Worm (Caenorhabditis elegans) whole organism, early embryonic: ENCODE results near the gene Y54G2A.72.
"Not testable (repeated sequence)": the region's sequence is repeated elsewhere in the genome, so short reads cannot be mapped to it uniquely, and the experiment has no call there.

Experiments used
- B0310.2 ChIP-seq: sonication (generic microtip); optimal IDR thresholded peaks from 2 replicates; lab custom pipeline; 2016; ENCODE audit warnings: mild to moderate bottlenecking, missing genetic modification characterization, missing compliant biosample characterization
- F13C5.2 ChIP-seq: sonication (generic microtip); optimal IDR thresholded peaks from 2 replicates; lab custom pipeline; 2017; ENCODE audit warnings: mild to moderate bottlenecking, missing genetic modification characterization, inconsistent platforms, missing compliant biosample characterization
- aly-1 ChIP-seq: sonication (generic microtip); optimal IDR thresholded peaks from 2 replicates; lab custom pipeline; 2016; ENCODE audit warnings: missing genetic modification characterization, missing compliant biosample characterization
- ama-1 ChIP-seq: fragments of 150-350 bp; optimal IDR thresholded peaks from 2 replicates; lab custom pipeline; 2014
- ceh-13 ChIP-seq: fragments of 200-800 bp; sonication (Bioruptor generic); optimal IDR thresholded peaks from 2 replicates; lab custom pipeline; 2018; ENCODE audit warnings: mild to moderate bottlenecking, missing genetic modification characterization, missing compliant biosample characterization
- ceh-36 ChIP-seq: sonication (generic microtip); optimal IDR thresholded peaks from 2 replicates; lab custom pipeline; 2016; ENCODE audit warnings: missing genetic modification characterization, inconsistent platforms, missing compliant biosample characterization
- ets-7 ChIP-seq: sonication (generic microtip); optimal IDR thresholded peaks from 2 replicates; lab custom pipeline; 2016; ENCODE audit warnings: missing genotype, missing genetic modification characterization, missing compliant biosample characterization
- flt-1 ChIP-seq: fragments of 200-800 bp; sonication (Bioruptor generic); IDR thresholded peaks from 2 replicates; pipeline ENCODE4 v1.3.6; 2022; ENCODE audit warnings: missing genetic modification characterization, missing compliant biosample characterization
- hmbx-1 ChIP-seq: sonication (generic microtip); optimal IDR thresholded peaks from 2 replicates; lab custom pipeline; 2016; ENCODE audit warnings: mild to moderate bottlenecking, missing genetic modification characterization, missing compliant biosample characterization
- hmg-4 ChIP-seq: fragments of 200-800 bp; sonication (Bioruptor generic); optimal IDR thresholded peaks from 2 replicates; lab custom pipeline; 2018; ENCODE audit warnings: mild to moderate bottlenecking, missing genetic modification characterization, missing compliant biosample characterization
- hnd-1 ChIP-seq: sonication (generic microtip); optimal IDR thresholded peaks from 2 replicates; lab custom pipeline; 2016; ENCODE audit warnings: missing genetic modification characterization, missing compliant biosample characterization
- pes-1 ChIP-seq: fragments of 200-800 bp; sonication (Bioruptor generic); IDR thresholded peaks from 2 replicates; pipeline ENCODE4 v1.3.6; 2022; ENCODE audit warnings: missing genetic modification reagents, missing genetic modification characterization, missing compliant biosample characterization
- scrt-1 ChIP-seq: fragments of 200-800 bp; sonication (Bioruptor generic); IDR thresholded peaks from 2 replicates; pipeline ENCODE4 v1.3.6; 2022; ENCODE audit warnings: missing genetic modification characterization, missing compliant biosample characterization
- sea-1 ChIP-seq: fragments of 200-800 bp; sonication (Bioruptor generic); conservative IDR thresholded peaks from 2 replicates; pipeline ENCODE4 v1.3.6; 2022; ENCODE audit warnings: missing genetic modification characterization, missing compliant biosample characterization
- tbx-11 ChIP-seq: fragments of 200-800 bp; sonication (Bioruptor generic); IDR thresholded peaks from 2 replicates; pipeline ENCODE4 v1.3.6; 2022; ENCODE audit warnings: missing genetic modification characterization, missing compliant biosample characterization
- tbx-37 ChIP-seq: fragments of 200-800 bp; sonication (Bioruptor generic); conservative IDR thresholded peaks from 2 replicates; pipeline ENCODE4 v1.3.6; 2022; ENCODE audit warnings: missing genetic modification reagents, missing genetic modification characterization, missing compliant biosample characterization
- tra-4 ChIP-seq: sonication (generic microtip); optimal IDR thresholded peaks from 2 replicates; lab custom pipeline; 2017; ENCODE audit warnings: missing genetic modification characterization, missing compliant biosample characterization

Y54G2A.72 gene

ce11 chrIV:2775992-2776630 is 1.8 kb upstream of the Y54G2A.72 start:
- TF ChIP-seq B0310.2 (tag; lab: Kevin White, UChicago) (no peak), tra-4 (no peak), flt-1 (no peak), sea-1 (GFP tag; lab: Robert Waterston, UW) (no peak), hmbx-1 (no peak), ama-1 (lab: Kevin White, UChicago) (no peak), aly-1 (tag; lab: Kevin White, UChicago) (no peak), hnd-1 (tag; lab: Kevin White, UChicago) (no peak), hmg-4 (GFP tag; lab: Kevin White, UChicago) (no peak), ceh-36 (tag; lab: Kevin White, UChicago) (no peak), tbx-11 (GFP tag; lab: Robert Waterston, UW) (no peak), F13C5.2 (no peak), tbx-37 (no peak), ets-7 (tag; lab: Kevin White, UChicago) (no peak), scrt-1 (no peak), ceh-13 (GFP tag; lab: Kevin White, UChicago) (no peak), pes-1 (GFP tag; lab: Robert Waterston, UW) (no peak)

DNA sequence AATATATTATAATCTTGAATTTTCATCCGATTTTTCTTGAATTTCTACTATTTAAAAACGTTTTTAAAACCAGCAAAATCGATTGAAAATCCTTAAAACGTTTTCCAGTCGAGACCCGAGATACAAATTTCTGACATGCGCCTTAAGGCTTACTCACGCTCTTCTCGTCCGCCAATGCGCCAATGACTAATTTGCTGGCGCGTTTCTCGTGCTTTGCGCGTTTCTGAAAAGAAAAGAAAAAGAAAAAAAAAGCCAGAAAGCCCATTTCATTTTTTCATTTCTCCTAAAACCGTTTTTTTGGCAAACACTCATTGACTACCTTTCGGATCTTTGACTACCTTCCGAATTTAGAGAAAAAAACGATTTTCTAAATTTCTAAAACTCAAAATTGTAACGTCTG is 1.2 kb upstream of the Y54G2A.72 start:
- TF ChIP-seq F13C5.2 (no peak), hmg-4 (GFP tag; lab: Kevin White, UChicago) (no peak), pes-1 (GFP tag; lab: Robert Waterston, UW) (no peak), ets-7 (tag; lab: Kevin White, UChicago) (no peak), ama-1 (lab: Kevin White, UChicago) (no peak), ceh-13 (GFP tag; lab: Kevin White, UChicago) (no peak), hnd-1 (tag; lab: Kevin White, UChicago) (no peak)

DNA sequence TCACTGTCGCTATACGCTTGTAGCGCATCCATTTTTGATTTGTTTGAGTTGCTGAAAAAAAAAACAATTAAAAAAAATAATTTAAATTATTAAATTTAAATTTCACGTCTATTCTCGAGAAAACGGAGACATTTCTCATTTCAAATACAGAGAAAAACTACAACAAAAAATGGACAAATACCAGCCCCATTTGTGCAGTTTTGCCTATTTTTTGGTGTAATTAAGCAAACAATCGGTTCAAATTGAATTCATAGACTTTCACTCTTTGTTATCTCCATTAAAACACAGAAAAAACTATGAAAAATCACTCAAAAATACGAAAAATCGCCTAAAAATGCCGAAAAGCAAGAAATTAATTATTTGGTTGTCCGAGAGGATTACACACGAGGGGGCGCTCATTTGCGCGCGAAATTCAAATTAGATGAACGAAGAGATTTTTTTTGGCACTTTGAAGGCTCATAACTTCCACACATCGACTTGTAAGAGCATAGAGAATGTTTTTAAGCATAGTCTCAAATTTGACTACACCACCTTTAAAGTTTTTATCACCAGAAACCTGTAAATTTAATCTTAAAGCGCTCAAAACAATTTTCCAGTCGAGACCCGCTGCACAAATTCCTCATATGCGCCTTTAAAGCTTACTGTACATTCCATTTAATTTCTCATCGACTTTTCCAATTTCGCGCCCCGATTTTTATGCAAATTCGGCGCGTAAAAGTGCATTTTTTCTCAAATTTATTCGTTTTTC is 5.0 kb downstream of the Y54G2A.72 start, which contains the start of gene Y54G2A.12:
Y54G2A.12 (minus strand) TSS at position 51 of the 748 bp plus-strand sequence.
- TF ChIP-seq tbx-11 (GFP tag; lab: Robert Waterston, UW): no peak
- TF ChIP-seq tbx-37: no peak
- no peak for TF ChIP-seq F13C5.2
- TF ChIP-seq B0310.2 (tag; lab: Kevin White, UChicago): no peak
- no peak for TF ChIP-seq scrt-1
- TF ChIP-seq hnd-1 (tag; lab: Kevin White, UChicago): no peak
- no peak for TF ChIP-seq tra-4

DNA sequence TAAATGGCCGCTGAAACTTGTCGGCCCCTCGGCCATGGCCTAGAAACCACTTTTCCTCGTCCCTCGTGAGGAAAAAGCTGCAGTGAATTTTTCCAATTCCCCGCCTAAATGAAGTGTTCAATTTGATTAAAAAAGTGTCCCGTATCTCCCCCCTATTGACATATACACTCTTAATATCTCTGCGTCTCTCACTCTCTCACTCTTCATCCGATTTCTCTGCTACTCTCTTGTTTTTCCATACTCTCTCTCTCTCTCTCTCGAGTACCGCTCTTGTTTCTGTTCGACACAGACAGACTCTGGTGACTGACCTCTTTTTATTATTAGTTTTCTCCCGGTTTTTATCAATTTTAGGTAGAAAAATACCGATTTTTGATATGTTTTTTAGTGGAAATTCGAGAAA is 7.1 kb downstream of the Y54G2A.72 start:
- no peak for TF ChIP-seq tra-4
- TF ChIP-seq flt-1: no peak
- no peak for TF ChIP-seq sea-1 (GFP tag; lab: Robert Waterston, UW)
- no peak for TF ChIP-seq B0310.2 (tag; lab: Kevin White, UChicago)
- no peak for TF ChIP-seq ama-1 (lab: Kevin White, UChicago)
- no peak for TF ChIP-seq ets-7 (tag; lab: Kevin White, UChicago)
- no peak for TF ChIP-seq tbx-11 (GFP tag; lab: Robert Waterston, UW)

DNA sequence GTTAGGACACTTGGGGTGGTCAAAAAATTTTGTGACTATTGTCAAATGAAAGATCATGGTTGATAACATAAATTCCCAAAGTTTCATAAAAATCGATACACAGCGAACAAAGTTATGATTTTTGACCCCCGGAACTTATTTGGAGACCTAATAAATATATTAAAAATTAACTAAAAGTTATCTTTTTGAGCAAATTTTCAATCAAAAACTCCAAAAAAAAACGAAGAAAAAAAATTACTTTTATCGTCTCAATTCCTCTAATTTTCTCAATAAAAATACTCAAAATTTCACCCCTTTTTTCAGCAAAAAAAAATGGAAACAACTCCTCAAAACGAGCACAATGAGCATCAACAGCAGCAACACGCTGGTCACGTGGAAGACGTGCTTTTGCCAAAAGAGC is 10.4 kb downstream of the Y54G2A.72 start, which contains the start of gene atln-1:
atln-1 (plus strand) TSS at position 301 of the 400 bp plus-strand sequence.
- not testable (repeated sequence) for TF ChIP-seq aly-1 (tag; lab: Kevin White, UChicago); hmg-4 (GFP tag; lab: Kevin White, UChicago); tbx-37

DNA sequence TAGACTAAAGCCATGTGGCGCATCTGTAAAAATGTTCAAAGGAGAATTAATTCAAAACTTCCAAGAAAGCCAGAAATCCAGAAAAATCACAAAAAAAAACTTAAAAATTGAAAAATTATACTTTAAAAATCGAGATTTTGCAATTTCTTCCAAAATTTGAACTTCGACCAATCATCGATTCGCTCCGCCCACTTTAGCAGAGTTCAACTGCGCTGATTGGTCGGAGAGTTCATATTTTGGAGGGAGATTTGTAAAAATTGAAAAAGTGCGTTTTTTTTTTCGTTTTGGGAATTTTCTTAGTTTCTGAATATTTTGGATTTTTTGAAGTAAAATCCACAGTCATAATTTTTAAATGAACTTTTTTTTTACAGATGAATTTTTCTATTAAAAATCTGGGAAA is 16.0 kb downstream of the Y54G2A.72 start:
- TF ChIP-seq tbx-37 (no peak), sea-1 (GFP tag; lab: Robert Waterston, UW) (no peak), ets-7 (tag; lab: Kevin White, UChicago) (no peak), hmg-4 (GFP tag; lab: Kevin White, UChicago) (no peak), pes-1 (GFP tag; lab: Robert Waterston, UW) (no peak), ama-1 (lab: Kevin White, UChicago) (no peak), flt-1 (no peak), F13C5.2 (no peak), hnd-1 (tag; lab: Kevin White, UChicago) (no peak), hmbx-1 (no peak), tra-4 (no peak), aly-1 (tag; lab: Kevin White, UChicago) (no peak)

ce11 chrIV:2798339-2798738 is 20.4 kb downstream of the Y54G2A.72 start, which contains the start of gene Y54G2A.52:
TSS of gene Y54G2A.52 (minus strand) at chrIV:2798686.
- TF ChIP-seq tbx-37 (no peak), ets-7 (tag; lab: Kevin White, UChicago) (no peak), B0310.2 (tag; lab: Kevin White, UChicago) (no peak), ceh-13 (GFP tag; lab: Kevin White, UChicago) (no peak), ama-1 (lab: Kevin White, UChicago) (no peak), hmg-4 (GFP tag; lab: Kevin White, UChicago) (no peak), sea-1 (GFP tag; lab: Robert Waterston, UW) (no peak), tbx-11 (GFP tag; lab: Robert Waterston, UW) (no peak), tra-4 (no peak), aly-1 (tag; lab: Kevin White, UChicago) (no peak), flt-1 (no peak), F13C5.2 (no peak), hnd-1 (tag; lab: Kevin White, UChicago) (no peak), scrt-1 (no peak), hmbx-1 (no peak), pes-1 (GFP tag; lab: Robert Waterston, UW) (no peak)
